Fruit fly (Drosophila melanogaster) whole organism, wandering third instar larva: Measurements from ENCODE around the gene CHKov2.

ENCODE experiments used
- Abd-B ChIP-seq: fragments of >200 bp; optimal IDR thresholded peaks from 2 replicates; lab custom pipeline; 2017; ENCODE audit warnings: missing biosample characterization, missing genetic modification characterization
- CG32264 ChIP-seq: fragments of 200-800 bp; sonication (Bioruptor generic); optimal IDR thresholded peaks from 2 replicates; lab custom pipeline; 2016; ENCODE audit warnings: missing biosample characterization, missing genetic modification characterization
- CG9705 ChIP-seq: fragments of 200-800 bp; sonication (Bioruptor generic); optimal IDR thresholded peaks from 2 replicates; lab custom pipeline; 2018; ENCODE audit warnings: missing biosample characterization, mild to moderate bottlenecking, missing genetic modification characterization
- CrebA ChIP-seq: fragments of 200-800 bp; sonication (Bioruptor generic); optimal IDR thresholded peaks from 2 replicates; lab custom pipeline; 2016; ENCODE audit warnings: missing biosample characterization, mild to moderate bottlenecking, missing genetic modification characterization, borderline replicate concordance
- Dfd ChIP-seq: fragments of >200 bp; optimal IDR thresholded peaks from 2 replicates; lab custom pipeline; 2017; ENCODE audit warnings: missing biosample characterization, missing genetic modification characterization
- Dif ChIP-seq: fragments of 200-275, 200-300 bp; sonication (Bioruptor generic); optimal IDR thresholded peaks from 2 replicates; lab custom pipeline; 2018; ENCODE audit warnings: missing biosample characterization, missing genetic modification characterization; ENCODE audit not compliant: partially characterized antibody
- GATAd ChIP-seq: sonication (Bioruptor generic); optimal IDR thresholded peaks from 2 replicates; lab custom pipeline; 2016; ENCODE audit warnings: missing biosample characterization, missing genetic modification characterization
- HLH106 ChIP-seq: fragments of 200-800 bp; optimal IDR thresholded peaks from 3 replicates; lab custom pipeline; 2019; ENCODE audit warnings: missing biosample characterization, mild to moderate bottlenecking, missing genetic modification characterization, moderate library complexity
- Hnf4 ChIP-seq: fragments of 200-800 bp; sonication (Bioruptor generic); optimal IDR thresholded peaks from 2 replicates; lab custom pipeline; 2016; ENCODE audit warnings: missing biosample characterization, mild to moderate bottlenecking, missing genetic modification characterization
- Hr78 ChIP-seq: fragments of >200 bp; optimal IDR thresholded peaks from 2 replicates; lab custom pipeline; 2017; ENCODE audit warnings: missing biosample characterization, missing genetic modification characterization
- Hr83 ChIP-seq: fragments of 200-300 bp; sonication (Bioruptor generic); optimal IDR thresholded peaks from 2 replicates; lab custom pipeline; 2016; ENCODE audit warnings: missing biosample characterization, mild to moderate bottlenecking, missing genetic modification characterization, moderate library complexity; ENCODE audit not compliant: poor library complexity, severe bottlenecking
- Jra ChIP-seq: sonication (Bioruptor generic); optimal IDR thresholded peaks from 2 replicates; lab custom pipeline; 2016; ENCODE audit warnings: missing biosample characterization, missing genetic modification characterization
- Mio ChIP-seq: sonication (Bioruptor generic); optimal IDR thresholded peaks from 2 replicates; lab custom pipeline; 2016; ENCODE audit warnings: missing biosample characterization, missing genetic modification characterization
- Myc ChIP-seq: fragments of >200 bp; optimal IDR thresholded peaks from 2 replicates; lab custom pipeline; 2017
- N ChIP-seq: fragments of >200 bp; optimal IDR thresholded peaks from 2 replicates; lab custom pipeline; 2018; ENCODE audit warnings: missing biosample characterization, missing external identifiers, missing genetic modification characterization
- OdsH ChIP-seq: fragments of 200-800 bp; sonication (Bioruptor generic); optimal IDR thresholded peaks from 2 replicates; lab custom pipeline; 2016; ENCODE audit warnings: missing biosample characterization, mild to moderate bottlenecking, missing genetic modification characterization
- Rel ChIP-seq, 2 experiments: fragments of 200-800 bp; sonication (Bioruptor generic) in 1 of 2; optimal IDR thresholded peaks; 2 replicates in 1 of 2; 3 replicates in 1 of 2; lab custom pipeline; 2016 to 2019; ENCODE audit warnings: mild to moderate bottlenecking in 2 of 2, missing biosample characterization in 2 of 2, missing genetic modification characterization in 2 of 2, moderate library complexity in 1 of 2
- Sp1 ChIP-seq: fragments of 200-800 bp; sonication (Bioruptor generic); optimal IDR thresholded peaks from 3 replicates; lab custom pipeline; 2019; ENCODE audit warnings: missing biosample characterization, mild to moderate bottlenecking, missing genetic modification characterization, moderate library complexity
- br ChIP-seq: fragments of 200-800 bp; sonication (Bioruptor generic); optimal IDR thresholded peaks from 2 replicates; lab custom pipeline; 2016; ENCODE audit warnings: missing biosample characterization, missing genetic modification characterization
- brk ChIP-seq: fragments of 200-800 bp; sonication (Bioruptor generic); optimal IDR thresholded peaks from 2 replicates; lab custom pipeline; 2016; ENCODE audit warnings: missing biosample characterization, mild to moderate bottlenecking, missing genetic modification characterization
- dl ChIP-seq, 2 experiments: fragments of 175-275, 200-275 bp in 1 of 2; fragments of 200-275 bp in 1 of 2; sonication (Bioruptor generic); optimal IDR thresholded peaks; lab custom pipeline; 2018; ENCODE audit warnings: mild to moderate bottlenecking in 2 of 2, missing biosample characterization in 2 of 2, missing genetic modification characterization in 2 of 2, moderate library complexity in 2 of 2; ENCODE audit not compliant: partially characterized antibody in 2 of 2, insufficient read depth in 1 of 2
- dsf ChIP-seq: sonication (Bioruptor generic); optimal IDR thresholded peaks from 2 replicates; lab custom pipeline; 2016; ENCODE audit warnings: missing biosample characterization, missing genetic modification characterization, borderline replicate concordance
- foxo ChIP-seq, 2 experiments: fragments of 200-800 bp; sonication (Bioruptor generic); optimal IDR thresholded peaks; 2 replicates in 1 of 2; 3 replicates in 1 of 2; lab custom pipeline; 2016 to 2017; ENCODE audit warnings: missing biosample characterization in 2 of 2, missing genetic modification characterization in 2 of 2
- fru ChIP-seq: fragments of 200-800 bp; sonication (Bioruptor generic); optimal IDR thresholded peaks from 3 replicates; lab custom pipeline; 2016; ENCODE audit warnings: missing biosample characterization, mild to moderate bottlenecking, missing genetic modification characterization
- h ChIP-seq: fragments of 200-800 bp; sonication (Bioruptor generic); optimal IDR thresholded peaks from 3 replicates; lab custom pipeline; 2016; ENCODE audit warnings: missing biosample characterization, mild to moderate bottlenecking, missing genetic modification characterization
- jim ChIP-seq: fragments of 175-275, 200-325 bp; sonication (Bioruptor generic); optimal IDR thresholded peaks from 2 replicates; lab custom pipeline; 2016; ENCODE audit warnings: missing biosample characterization, mild to moderate bottlenecking, missing genetic modification characterization
- lola ChIP-seq: fragments of >200 bp; optimal IDR thresholded peaks from 2 replicates; lab custom pipeline; 2017; ENCODE audit warnings: missing biosample characterization, missing genetic modification characterization
- pan ChIP-seq: fragments of >200 bp; optimal IDR thresholded peaks from 2 replicates; lab custom pipeline; 2017
- psq ChIP-seq: fragments of 200-800 bp; sonication (Bioruptor generic); optimal IDR thresholded peaks from 3 replicates; lab custom pipeline; 2017; ENCODE audit warnings: missing biosample characterization, mild to moderate bottlenecking, missing genetic modification characterization, moderate library complexity
- rgr ChIP-seq: fragments of 200-800 bp; sonication (Bioruptor generic); optimal IDR thresholded peaks from 3 replicates; lab custom pipeline; 2016; ENCODE audit warnings: missing biosample characterization, mild to moderate bottlenecking, missing genetic modification characterization
- sage ChIP-seq: fragments of 200-800 bp; sonication (Bioruptor generic); optimal IDR thresholded peaks from 2 replicates; lab custom pipeline; 2016; ENCODE audit warnings: missing biosample characterization, mild to moderate bottlenecking, missing genetic modification characterization
- sv ChIP-seq: fragments of 200-800 bp; sonication (Bioruptor generic); optimal IDR thresholded peaks from 3 replicates; lab custom pipeline; 2016; ENCODE audit warnings: missing biosample characterization, missing genetic modification characterization
- tai ChIP-seq: sonication (Bioruptor generic); optimal IDR thresholded peaks from 2 replicates; lab custom pipeline; 2016; ENCODE audit warnings: missing biosample characterization, missing genetic modification characterization
- usp ChIP-seq: fragments of >200 bp; optimal IDR thresholded peaks from 2 replicates; lab custom pipeline; 2017; ENCODE audit warnings: missing biosample characterization, missing genetic modification characterization
- woc ChIP-seq: sonication (Bioruptor generic); optimal IDR thresholded peaks from 2 replicates; lab custom pipeline; 2016; ENCODE audit warnings: missing biosample characterization, mild to moderate bottlenecking, missing genetic modification characterization

The CHKov2 gene

dm6 chr3R:25292864-25293284 lies 38.1 kb downstream of the CHKov2 start, which contains the start of gene CG31098:
TSS of gene CG31098 (minus strand) at chr3R:25292977.
- TF ChIP-seq dl (GFP tag; optimal IDR thresholded peaks at IDR 0.05; lab: Kevin White, UChicago; ENCODE audit: insufficient read depth in 1 of 2, partially characterized antibody in 2 of 2) (no peak), CG9705 (GFP tag; lab: Kevin White, UChicago) (no peak), Dif (GFP tag; lab: Kevin White, UChicago) (no peak), CG32264 (no peak), Hnf4 (no peak), brk (GFP tag; lab: Kevin White, UChicago) (peak; percentile 74), Abd-B (GFP tag; lab: Kevin White, UChicago) (no peak), tai (GFP tag; lab: Kevin White, UChicago) (no peak), jim (GFP tag; lab: Kevin White, UChicago) (no peak), lola (GFP tag; lab: Kevin White, UChicago) (no peak), rgr (GFP tag; lab: Kevin White, UChicago) (peak; percentile 21), sv (GFP tag; lab: Kevin White, UChicago) (no peak), N (GFP tag; lab: Kevin White, UChicago) (no peak), woc (GFP tag; lab: Kevin White, UChicago) (no peak), Hr83 (GFP tag; lab: Kevin White, UChicago) (no peak), CrebA (GFP tag; lab: Kevin White, UChicago) (peak; percentile 93), sage (GFP tag; lab: Kevin White, UChicago) (peak; percentile 67), usp (GFP tag; lab: Kevin White, UChicago) (no peak), OdsH (GFP tag; lab: Kevin White, UChicago) (peak; percentile 16), foxo (GFP tag; optimal IDR thresholded peaks at IDR 0.05; lab: Kevin White, UChicago) (no peak), GATAd (GFP tag; lab: Kevin White, UChicago) (no peak), dsf (GFP tag; lab: Kevin White, UChicago) (no peak), pan (lab: Kevin White, UChicago) (no peak), Myc (lab: Kevin White, UChicago) (no peak), Mio (GFP tag; lab: Kevin White, UChicago) (no peak), br (GFP tag; lab: Kevin White, UChicago) (no peak), Rel (GFP tag; optimal IDR thresholded peaks at IDR 0.05; lab: Kevin White, UChicago) (peak; percentile 85), Rel (tag; optimal IDR thresholded peaks at IDR 0.05; lab: Kevin White, UChicago) (no peak), HLH106 (tag; lab: Kevin White, UChicago) (no peak), psq (GFP tag; lab: Kevin White, UChicago) (no peak), Hr78 (GFP tag; lab: Kevin White, UChicago) (no peak), fru (no peak), Dfd (GFP tag; lab: Kevin White, UChicago) (no peak), Sp1 (GFP tag; lab: Kevin White, UChicago) (no peak), h (GFP tag; lab: Kevin White, UChicago) (peak; percentile 64)

- TF ChIP-seq Jra: no peak
- TF ChIP-seq brk (GFP tag; lab: Kevin White, UChicago): no peak
- no peak for TF ChIP-seq Hr83 (GFP tag; lab: Kevin White, UChicago)
These were observed 41.4 kb downstream of the CHKov2 start, which contains the start of gene CG11893 for dm6 chr3R:25289589-25289988. TSS of gene CG11893 (plus strand) at chr3R:25289889.

dm6 chr3R:25287128-25287527 lies 43.9 kb downstream of the CHKov2 start, which contains the start of gene CG13658:
TSS of gene CG13658 (plus strand) at chr3R:25287474.
- TF ChIP-seq Myc (lab: Kevin White, UChicago): no peak
- TF ChIP-seq, all 38 proteins: peak for 0

dm6 chr3R:25285173-25285572 lies 45.8 kb downstream of the CHKov2 start, which contains the start of gene CG31104:
TSS of gene CG31104 (plus strand) at chr3R:25285473.
- no peak for TF ChIP-seq HLH106 (tag; lab: Kevin White, UChicago)
- TF ChIP-seq, all 38 proteins: peak for 0
